Worm (Caenorhabditis elegans) whole organism, young adult: ENCODE results near the gene nhr-65.

Source experiments
- lin-35 ChIP-seq, 3 experiments: fragments of 150-350 bp in 2 of 3; sonication (generic microtip) in 1 of 3; optimal IDR thresholded peaks; 2 replicates each; lab custom pipeline; 2014 to 2018; ENCODE audit warnings: missing biosample characterization in 3 of 3, missing genetic modification characterization in 3 of 3, missing genetic modification reagents in 3 of 3
- tlf-1 ChIP-seq: fragments of 200-800 bp; sonication (Bioruptor generic); optimal IDR thresholded peaks from 2 replicates; lab custom pipeline; 2018; ENCODE audit warnings: mild to moderate bottlenecking, missing genetic modification characterization, missing compliant biosample characterization
- unc-62 ChIP-seq: fragments of 150-350 bp; optimal IDR thresholded peaks from 2 replicates; lab custom pipeline; 2014; ENCODE audit warnings: missing biosample characterization, missing genetic modification reagents, missing genetic modification characterization
- ztf-18 ChIP-seq: sonication (generic microtip); optimal IDR thresholded peaks from 2 replicates; lab custom pipeline; 2016; ENCODE audit warnings: missing genotype, mild to moderate bottlenecking, missing genetic modification characterization, missing compliant biosample characterization

ce11 chrV:18848578-18848977 is 9.5 kb downstream of the nhr-65 start:
- TF ChIP-seq tlf-1 (GFP tag; lab: Kevin White, UChicago) (no peak), unc-62 (GFP tag; lab: Kevin White, UChicago) (no peak), ztf-18 (tag; lab: Kevin White, UChicago) (no peak), lin-35 (GFP tag; optimal IDR thresholded peaks at IDR 0.05; lab: Kevin White, UChicago) (no peak)
